Worm (Caenorhabditis elegans): ENCODE data around the gene C06C6.9.

DNA sequence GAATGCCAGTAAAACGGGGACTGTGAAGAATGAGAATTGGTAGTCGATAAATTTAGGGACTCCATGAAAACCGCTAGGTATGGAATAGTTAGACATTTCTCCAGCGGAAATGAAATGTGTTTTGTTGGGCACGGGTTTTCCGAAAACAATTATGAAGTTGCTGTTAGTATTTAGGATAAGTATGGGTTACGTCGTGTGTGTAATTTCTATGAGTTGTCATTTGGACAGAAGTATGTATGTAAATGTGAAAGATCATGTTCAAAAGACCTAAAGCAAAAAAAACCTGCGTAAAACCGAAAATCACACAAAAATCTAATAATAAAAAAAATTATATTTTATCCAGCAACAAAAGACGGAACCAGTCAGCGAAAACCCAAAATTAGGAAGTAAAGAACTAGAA is 24.1 kb downstream of the C06C6.9 start, which contains the start of gene sru-23:
- TF ChIP-seq ceh-82 (tag; optimal IDR thresholded peaks at IDR 0.05): no peak
- TF ChIP-seq snpc-4 (tag; optimal IDR thresholded peaks at IDR 0.05): no peak
- TF ChIP-seq nhr-237 (tag; optimal IDR thresholded peaks at IDR 0.05): no peak
- TF ChIP-seq lsy-2 (tag; optimal IDR thresholded peaks at IDR 0.05): no peak
- TF ChIP-seq aly-2 (tag; optimal IDR thresholded peaks at IDR 0.05): no peak
- TF ChIP-seq elt-3 (tag; optimal IDR thresholded peaks at IDR 0.05): no peak
- no peak for TF ChIP-seq unc-62 (GFP tag; optimal IDR thresholded peaks at IDR 0.05)
